Fruit fly (Drosophila melanogaster): Measurements from ENCODE around the gene CG7135.

- no peak for TF ChIP-seq EcR (GFP tag; optimal IDR thresholded peaks at IDR 0.05)
- no peak for TF ChIP-seq CG13204 (GFP tag; optimal IDR thresholded peaks at IDR 0.05)
- no peak for TF ChIP-seq CG9948 (tag; optimal IDR thresholded peaks at IDR 0.05)
- no peak for TF ChIP-seq CG8159 (tag; optimal IDR thresholded peaks at IDR 0.05)
- TF ChIP-seq Ets98B (GFP tag; IDR thresholded peaks at IDR 0.05) = no peak
- TF ChIP-seq fd96Ca (GFP tag; IDR thresholded peaks at IDR 0.05) = no peak
- no peak for TF ChIP-seq rn (GFP tag; IDR thresholded peaks at IDR 0.05)
Observed at dm6 chrX:18138297-18138696, 34.8 kb downstream of the CG7135 start, which contains the start of gene CG43229.
